Worm (Caenorhabditis elegans): ENCODE results near the gene BE10.1.

The BE10.1 gene

ce11 chrIII:12740313-12740712 lies 49.0 kb downstream of the BE10.1 start:
- TF ChIP-seq F22D6.2 (tag; optimal IDR thresholded peaks at IDR 0.05): no peak
- TF ChIP-seq F57C9.4 (tag; optimal IDR thresholded peaks at IDR 0.05): no peak
- no peak for TF ChIP-seq madf-8 (GFP tag; conservative IDR thresholded peaks at IDR 0.05)
- no peak for TF ChIP-seq F33H1.4 (GFP tag; IDR thresholded peaks at IDR 0.05)
- no peak for TF ChIP-seq F10E7.11 (tag; optimal IDR thresholded peaks at IDR 0.05)
- no peak for TF ChIP-seq snpc-3.4 (tag; optimal IDR thresholded peaks at IDR 0.05)
- TF ChIP-seq mel-28 (tag; optimal IDR thresholded peaks at IDR 0.05; ENCODE audit: borderline replicate concordance): no peak
- no peak for TF ChIP-seq C06A6.2 (GFP tag; conservative IDR thresholded peaks at IDR 0.05)
- no peak for TF ChIP-seq lag-1 (GFP tag; IDR thresholded peaks at IDR 0.05)
- TF ChIP-seq tlf-1 (GFP tag; optimal IDR thresholded peaks at IDR 0.05): no peak
- TF ChIP-seq attf-5 (GFP tag; optimal IDR thresholded peaks at IDR 0.05): no peak
- TF ChIP-seq ekl-4 (GFP tag; IDR thresholded peaks at IDR 0.05): no peak
- no peak for TF ChIP-seq cebp-1 (GFP tag; IDR thresholded peaks at IDR 0.05)
- TF ChIP-seq cebp-1 (tag; optimal IDR thresholded peaks at IDR 0.05): no peak
- TF ChIP-seq K11D2.4 (GFP tag; IDR thresholded peaks at IDR 0.05): no peak
- no peak for TF ChIP-seq cebp-2 (GFP tag; IDR thresholded peaks at IDR 0.05)
- TF ChIP-seq nfya-1 (tag; optimal IDR thresholded peaks at IDR 0.05; ENCODE audit: borderline replicate concordance, insufficient read depth): no peak
- no peak for TF ChIP-seq let-607 (tag; optimal IDR thresholded peaks at IDR 0.05)
- no peak for TF ChIP-seq ztf-22 (GFP tag; optimal IDR thresholded peaks at IDR 0.05)

- no peak for TF ChIP-seq pha-4 (tag; optimal IDR thresholded peaks at IDR 0.05)
- no peak for TF ChIP-seq Y56A3A.18 (GFP tag; IDR thresholded peaks at IDR 0.05)
- no peak for TF ChIP-seq nhr-27 (tag; optimal IDR thresholded peaks at IDR 0.05)
Measured at ce11 chrIII:12738935-12739334, 50.4 kb downstream of the BE10.1 start.
